Worm (Caenorhabditis elegans) whole organism, midembryonic: ENCODE data around the gene K10G6.9.

Experiments
- T22C8.4 ChIP-seq: fragments of 200-800 bp; sonication (Bioruptor generic); IDR thresholded peaks from 2 replicates; pipeline ENCODE4 v1.3.6; 2022; ENCODE audit warnings: missing genetic modification characterization, missing compliant biosample characterization
- cog-1 ChIP-seq: sonication (generic microtip); optimal IDR thresholded peaks from 2 replicates; lab custom pipeline; 2016; ENCODE audit warnings: missing genetic modification characterization, missing compliant biosample characterization
- flt-1 ChIP-seq: fragments of 200-800 bp; sonication (Bioruptor generic); IDR thresholded peaks from 2 replicates; pipeline ENCODE4 v1.3.6; 2022; ENCODE audit warnings: missing genetic modification characterization, missing compliant biosample characterization
- klf-2 ChIP-seq: fragments of 200-800 bp; sonication (Bioruptor generic); conservative IDR thresholded peaks from 2 replicates; pipeline ENCODE4 v1.3.6; 2022; ENCODE audit warnings: missing genetic modification reagents, missing genetic modification characterization, missing compliant biosample characterization
- med-1 ChIP-seq: sonication (generic microtip); optimal IDR thresholded peaks from 2 replicates; lab custom pipeline; 2017; ENCODE audit warnings: missing genetic modification characterization, mild to moderate bottlenecking, missing compliant biosample characterization, antibody characterized with exemption, missing genetic modification reagents; ENCODE audit not compliant: insufficient read depth
- ref-1 ChIP-seq: fragments of 200-800 bp; sonication (Bioruptor generic); conservative IDR thresholded peaks from 2 replicates; pipeline ENCODE4 v1.3.6; 2022; ENCODE audit warnings: missing genetic modification reagents, missing genetic modification characterization, missing compliant biosample characterization
- tab-1 ChIP-seq: fragments of 200-800 bp; sonication (Bioruptor generic); IDR thresholded peaks from 2 replicates; pipeline ENCODE4 v1.3.6; 2022; ENCODE audit warnings: missing genetic modification characterization, missing compliant biosample characterization
- ztf-29 ChIP-seq: fragments of 200-800 bp; sonication (Bioruptor generic); IDR thresholded peaks from 2 replicates; pipeline ENCODE4 v1.3.6; 2022; ENCODE audit warnings: missing genetic modification reagents, missing genetic modification characterization, missing compliant biosample characterization

- no peak for TF ChIP-seq klf-2
- TF ChIP-seq ref-1 (GFP tag; lab: Robert Waterston, UW): no peak
- TF ChIP-seq tab-1 (GFP tag; lab: Robert Waterston, UW): no peak
- no peak for TF ChIP-seq med-1
- TF ChIP-seq ztf-29 (GFP tag; lab: Robert Waterston, UW): no peak
- no peak for TF ChIP-seq cog-1 (tag; lab: Kevin White, UChicago)
- TF ChIP-seq flt-1 (GFP tag; lab: Robert Waterston, UW): no peak
- TF ChIP-seq T22C8.4: no peak
Observed at ce11 chrII:3982313-3982712, 10.3 kb downstream of the K10G6.9 start, which contains the start of gene lin-31.
